Fruit fly (Drosophila melanogaster): ENCODE results near the gene Coq4.

DNA sequence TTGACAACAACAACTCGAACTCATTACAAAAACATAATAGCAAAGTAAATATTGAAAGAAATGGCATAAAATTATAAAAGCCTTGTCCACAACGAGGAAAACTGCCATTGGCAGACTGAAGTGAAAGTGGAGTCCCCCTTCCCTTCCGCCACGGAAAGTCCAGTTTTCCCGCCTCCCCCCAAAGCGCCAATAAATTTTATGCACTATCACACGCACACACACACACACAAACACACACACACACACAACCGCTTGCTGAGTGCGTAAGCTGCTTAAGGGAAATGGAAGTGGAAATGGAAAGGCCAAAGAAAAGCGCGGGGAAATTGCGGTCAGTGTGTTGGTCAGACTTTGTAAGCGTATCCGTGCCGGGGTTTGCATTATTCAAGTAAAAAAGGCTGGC is 29.1 kb upstream of the Coq4 start:
- TF ChIP-seq bowl (GFP tag; IDR thresholded peaks at IDR 0.05) (no peak), gt (GFP tag; IDR thresholded peaks at IDR 0.05) (no peak), sob (GFP tag; IDR thresholded peaks at IDR 0.05) (no peak), Hmx (GFP tag; optimal IDR thresholded peaks at IDR 0.05) (no peak), da (GFP tag; optimal IDR thresholded peaks at IDR 0.05) (no peak), Hmr (GFP tag; optimal IDR thresholded peaks at IDR 0.05) (no peak)
